Worm (Caenorhabditis elegans): ENCODE data around the gene C08F8.6.

Gene C08F8.6

ce11 chrIV:11149454-11150163 lies 15.1 kb downstream of the C08F8.6 start, which contains the start of the genes F01G4.6 and pfd-1 (continued):
- no peak for TF ChIP-seq mab-5 (tag; optimal IDR thresholded peaks at IDR 0.05)

- TF ChIP-seq tbx-8 (GFP tag; optimal IDR thresholded peaks at IDR 0.05) (no peak), drap-1 (GFP tag; optimal IDR thresholded peaks at IDR 0.05) (no peak), nhr-76 (tag; optimal IDR thresholded peaks at IDR 0.05) (no peak), cnd-1 (tag; optimal IDR thresholded peaks at IDR 0.05) (no peak), ceh-43 (GFP tag; optimal IDR thresholded peaks at IDR 0.05) (no peak), sem-2 (GFP tag; optimal IDR thresholded peaks at IDR 0.05) (no peak), zip-8 (tag; optimal IDR thresholded peaks at IDR 0.05) (no peak), ceh-39 (tag; optimal IDR thresholded peaks at IDR 0.05) (no peak), snpc-4 (tag; optimal IDR thresholded peaks at IDR 0.05) (no peak), ces-1 (GFP tag; optimal IDR thresholded peaks at IDR 0.05) (no peak), elt-1 (tag; optimal IDR thresholded peaks at IDR 0.05; ENCODE audit: borderline replicate concordance, insufficient read depth) (no peak), pha-4 (tag; optimal IDR thresholded peaks at IDR 0.05) (no peak), elt-3 (tag; optimal IDR thresholded peaks at IDR 0.05) (no peak)
Observed at ce11 chrIV:11148788-11149366, 15.9 kb downstream of the C08F8.6 start.

- TF ChIP-seq mab-5 (tag; optimal IDR thresholded peaks at IDR 0.05) (no peak), ceh-39 (tag; optimal IDR thresholded peaks at IDR 0.05) (no peak), sem-2 (GFP tag; optimal IDR thresholded peaks at IDR 0.05) (no peak), lin-13 (tag; optimal IDR thresholded peaks at IDR 0.05) (no peak), unc-62 (GFP tag; optimal IDR thresholded peaks at IDR 0.05) (no peak), M03D4.4 (tag; optimal IDR thresholded peaks at IDR 0.05) (no peak), elt-3 (tag; optimal IDR thresholded peaks at IDR 0.05) (no peak), lsy-2 (tag; optimal IDR thresholded peaks at IDR 0.05) (no peak), ces-1 (GFP tag; optimal IDR thresholded peaks at IDR 0.05) (no peak), nhr-12 (tag; optimal IDR thresholded peaks at IDR 0.05) (no peak), tbx-8 (GFP tag; optimal IDR thresholded peaks at IDR 0.05) (no peak), flh-1 (GFP tag; optimal IDR thresholded peaks at IDR 0.05) (no peak), sptf-1 (tag; optimal IDR thresholded peaks at IDR 0.05) (no peak), ztf-11 (tag; optimal IDR thresholded peaks at IDR 0.05) (no peak), nhr-237 (tag; optimal IDR thresholded peaks at IDR 0.05) (no peak), zip-8 (tag; optimal IDR thresholded peaks at IDR 0.05) (no peak), mls-2 (tag; optimal IDR thresholded peaks at IDR 0.05) (no peak)
Observed at ce11 chrIV:11146962-11147470, 17.7 kb downstream of the C08F8.6 start, which contains the start of gene pigq-1. pigq-1 (minus strand) TSS chrIV:11147247.

ce11 chrIV:11146492-11146891 lies 18.2 kb downstream of the C08F8.6 start:
- TF ChIP-seq flh-1 (GFP tag; optimal IDR thresholded peaks at IDR 0.05): no peak
- no peak for TF ChIP-seq pha-4 (tag; optimal IDR thresholded peaks at IDR 0.05)
- no peak for TF ChIP-seq ces-1 (GFP tag; optimal IDR thresholded peaks at IDR 0.05)
- TF ChIP-seq mep-1 (tag; optimal IDR thresholded peaks at IDR 0.05): no peak
- no peak for TF ChIP-seq mls-2 (tag; optimal IDR thresholded peaks at IDR 0.05)
- TF ChIP-seq unc-39 (tag; optimal IDR thresholded peaks at IDR 0.05): no peak

- TF ChIP-seq zip-8 (tag; optimal IDR thresholded peaks at IDR 0.05): no peak
- no peak for TF ChIP-seq ham-2 (GFP tag; optimal IDR thresholded peaks at IDR 0.05)
- no peak for TF ChIP-seq snpc-4 (tag; optimal IDR thresholded peaks at IDR 0.05)
- TF ChIP-seq mab-5 (tag; optimal IDR thresholded peaks at IDR 0.05): no peak
- no peak for TF ChIP-seq flh-1 (GFP tag; optimal IDR thresholded peaks at IDR 0.05)
- TF ChIP-seq nhr-2 (tag; optimal IDR thresholded peaks at IDR 0.05): no peak
- no peak for TF ChIP-seq sem-2 (GFP tag; optimal IDR thresholded peaks at IDR 0.05)
- TF ChIP-seq ceh-39 (tag; optimal IDR thresholded peaks at IDR 0.05): no peak
- no peak for TF ChIP-seq bed-3 (GFP tag; optimal IDR thresholded peaks at IDR 0.05)
- no peak for TF ChIP-seq blmp-1 (tag; optimal IDR thresholded peaks at IDR 0.05)
- no peak for TF ChIP-seq unc-62 (GFP tag; optimal IDR thresholded peaks at IDR 0.05)
- no peak for TF ChIP-seq ceh-43 (GFP tag; optimal IDR thresholded peaks at IDR 0.05)
Observed at ce11 chrIV:11145929-11146339, 18.8 kb downstream of the C08F8.6 start.
